Fruit fly (Drosophila melanogaster): ENCODE results near the gene CG1677.

The CG1677 gene

dm6 chrX:7266604-7267003 is 139.0 kb downstream of the CG1677 start, which contains the start of gene CG1958:
Gene CG1958, plus strand, starts transcription at chrX:7266904.
- TF ChIP-seq CG12104 (GFP tag; optimal IDR thresholded peaks at IDR 0.05) (no peak), CG8281 (tag; optimal IDR thresholded peaks at IDR 0.05) (no peak), cas (GFP tag; IDR thresholded peaks at IDR 0.05) (no peak), Doc2 (GFP tag; IDR thresholded peaks at IDR 0.05) (no peak), CG6683 (GFP tag; optimal IDR thresholded peaks at IDR 0.05) (no peak), zf30C (GFP tag; optimal IDR thresholded peaks at IDR 0.05) (no peak), CG15696 (tag; optimal IDR thresholded peaks at IDR 0.05) (no peak), CG18599 (GFP tag; optimal IDR thresholded peaks at IDR 0.05) (no peak), br (optimal IDR thresholded peaks at IDR 0.05) (no peak), BEAF-32 (GFP tag; optimal IDR thresholded peaks at IDR 0.05) (no peak), gcm (GFP tag; optimal IDR thresholded peaks at IDR 0.05) (no peak)

dm6 chrX:7255153-7255552 is 150.4 kb downstream of the CG1677 start:
- no peak for TF ChIP-seq CG12769 (tag; optimal IDR thresholded peaks at IDR 0.05)
- TF ChIP-seq B-H2 (GFP tag; optimal IDR thresholded peaks at IDR 0.05) = no peak
- TF ChIP-seq CG18599 (GFP tag; optimal IDR thresholded peaks at IDR 0.05) = peak; percentile 66
- peak; percentile 47 for TF ChIP-seq scrt (GFP tag; optimal IDR thresholded peaks at IDR 0.05)
- TF ChIP-seq Adf1 (GFP tag; IDR thresholded peaks at IDR 0.05) = no peak
- no peak for TF ChIP-seq gfzf (GFP tag; optimal IDR thresholded peaks at IDR 0.05)
- 0 out of 2 replicates have a peak, but pooled peaks have one; percentile 19 for TF ChIP-seq HLH3B (GFP tag; IDR thresholded peaks at IDR 0.05)
- TF ChIP-seq CG7839 (tag; optimal IDR thresholded peaks at IDR 0.05) = peak; percentile 22
- no peak for TF ChIP-seq B-H1 (GFP tag; IDR thresholded peaks at IDR 0.05)
- TF ChIP-seq CG4404 (GFP tag; IDR thresholded peaks at IDR 0.05) = peak; percentile 38
- TF ChIP-seq Hr78 (GFP tag; optimal IDR thresholded peaks at IDR 0.05) = no peak
- TF ChIP-seq her (GFP tag; optimal IDR thresholded peaks at IDR 0.05) = no peak
- no peak for TF ChIP-seq CG12942 (GFP tag; optimal IDR thresholded peaks at IDR 0.05)
- TF ChIP-seq C15 (GFP tag; IDR thresholded peaks at IDR 0.05) = no peak
- no peak for TF ChIP-seq klu (GFP tag; IDR thresholded peaks at IDR 0.05)
- TF ChIP-seq Atf-2 (GFP tag; optimal IDR thresholded peaks at IDR 0.05) = no peak
- TF ChIP-seq BtbVII (GFP tag; optimal IDR thresholded peaks at IDR 0.05) = no peak
- TF ChIP-seq CG10147 (GFP tag; optimal IDR thresholded peaks at IDR 0.05) = no peak
- no peak for TF ChIP-seq CG4820 (GFP tag; optimal IDR thresholded peaks at IDR 0.05)
- no peak for TF ChIP-seq YL-1 (GFP tag; optimal IDR thresholded peaks at IDR 0.05)
- no peak for TF ChIP-seq CG7745 (tag; optimal IDR thresholded peaks at IDR 0.05)
- no peak for TF ChIP-seq CG11085 (GFP tag; IDR thresholded peaks at IDR 0.05)
- TF ChIP-seq CG3163 (GFP tag; optimal IDR thresholded peaks at IDR 0.05) = no peak
- peak; percentile 64 for TF ChIP-seq Ets65A (GFP tag)
- TF ChIP-seq da (GFP tag; optimal IDR thresholded peaks at IDR 0.05) = no peak
- TF ChIP-seq amos (GFP tag; IDR thresholded peaks at IDR 0.05; ENCODE audit: partially characterized antibody) = no peak
- no peak for TF ChIP-seq pita (GFP tag; optimal IDR thresholded peaks at IDR 0.05)
- TF ChIP-seq CG15514 (GFP tag; optimal IDR thresholded peaks at IDR 0.05) = no peak
- no peak for TF ChIP-seq Neu2 (GFP tag; optimal IDR thresholded peaks at IDR 0.05; ENCODE audit: borderline replicate concordance)
- no peak for TF ChIP-seq CG6765 (GFP tag; optimal IDR thresholded peaks at IDR 0.05)
- TF ChIP-seq CG13424 (tag; optimal IDR thresholded peaks at IDR 0.05) = peak; percentile 3
- no peak for TF ChIP-seq CG6254 (GFP tag; optimal IDR thresholded peaks at IDR 0.05)
- TF ChIP-seq CG7357 (GFP tag; IDR thresholded peaks at IDR 0.05) = no peak
- TF ChIP-seq CG11504 (tag; optimal IDR thresholded peaks at IDR 0.05) = peak; percentile 41
- TF ChIP-seq Sox102F (GFP tag; optimal IDR thresholded peaks at IDR 0.05) = peak; percentile 9
- no peak for TF ChIP-seq CG11456 (GFP tag; IDR thresholded peaks at IDR 0.05)
- TF ChIP-seq Meics (GFP tag; optimal IDR thresholded peaks at IDR 0.05) = peak; percentile 21
- no peak for TF ChIP-seq chm (GFP tag; IDR thresholded peaks at IDR 0.05)
- no peak for TF ChIP-seq ase (GFP tag; IDR thresholded peaks at IDR 0.05)
- no peak for TF ChIP-seq chn (GFP tag; optimal IDR thresholded peaks at IDR 0.05)

All from whole organism, embryonic.